Fruit fly (Drosophila melanogaster) whole organism, larva: ENCODE measurements around the gene AstA-R1.

Source experiments
- noc ChIP-seq: fragments of 200-800 bp; sonication (Bioruptor generic); optimal IDR thresholded peaks from 3 replicates; lab custom pipeline; 2019; ENCODE audit warnings: missing biosample characterization, mild to moderate bottlenecking, missing genetic modification characterization, moderate library complexity

AstA-R1 gene

DNA sequence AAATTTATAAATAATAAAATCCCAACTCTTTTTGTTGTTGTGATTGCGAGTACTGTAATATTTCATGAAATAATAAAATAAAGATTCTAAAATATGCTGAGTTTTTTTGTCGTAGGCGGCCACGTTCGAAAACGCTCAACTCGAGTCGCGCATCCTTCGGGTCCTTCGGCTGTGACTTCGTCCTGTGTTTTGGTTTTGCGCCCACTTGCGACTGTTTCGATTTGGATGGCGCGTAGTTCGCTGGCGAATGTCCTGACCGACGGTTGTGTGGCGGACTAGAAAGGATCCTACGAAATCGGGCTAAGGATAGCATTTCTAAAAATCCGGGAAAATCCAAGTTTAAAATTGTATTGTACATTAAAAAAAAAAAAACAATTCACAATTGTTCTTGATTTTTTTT is at the start of gene AstA-R1:
Gene AstA-R1 (plus strand): TSS at position 231 of the 400 bp plus-strand sequence.
- no peak for TF ChIP-seq noc

dm6 chrX:3530696-3531095 is 43.6 kb upstream of the AstA-R1 start:
- TF ChIP-seq noc = no peak

- no peak for TF ChIP-seq noc
Measured at dm6 chrX:3538775-3539174, 35.6 kb upstream of the AstA-R1 start.

- no peak for TF ChIP-seq noc
Measured at dm6 chrX:3545849-3546518, 28.4 kb upstream of the AstA-R1 start.

DNA sequence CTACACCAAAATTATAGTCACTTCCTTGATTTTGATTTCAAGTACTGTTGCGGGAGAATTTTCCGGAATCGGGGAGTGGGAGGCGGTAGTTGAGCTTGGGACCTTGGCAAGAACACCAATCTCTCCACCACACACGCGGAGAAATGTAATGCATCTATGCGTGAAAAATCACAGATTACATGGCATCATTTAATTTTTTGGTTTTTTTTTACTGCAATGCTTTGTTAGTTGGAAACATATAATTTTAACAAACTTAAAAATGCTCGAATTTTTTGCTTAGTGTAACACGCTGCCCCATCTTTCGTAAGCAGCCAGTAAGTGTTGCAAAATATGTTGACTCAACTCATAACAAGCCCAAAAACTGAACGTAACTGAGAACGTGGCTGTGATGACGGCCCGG is 25.8 kb upstream of the AstA-R1 start:
- TF ChIP-seq noc = no peak

DNA sequence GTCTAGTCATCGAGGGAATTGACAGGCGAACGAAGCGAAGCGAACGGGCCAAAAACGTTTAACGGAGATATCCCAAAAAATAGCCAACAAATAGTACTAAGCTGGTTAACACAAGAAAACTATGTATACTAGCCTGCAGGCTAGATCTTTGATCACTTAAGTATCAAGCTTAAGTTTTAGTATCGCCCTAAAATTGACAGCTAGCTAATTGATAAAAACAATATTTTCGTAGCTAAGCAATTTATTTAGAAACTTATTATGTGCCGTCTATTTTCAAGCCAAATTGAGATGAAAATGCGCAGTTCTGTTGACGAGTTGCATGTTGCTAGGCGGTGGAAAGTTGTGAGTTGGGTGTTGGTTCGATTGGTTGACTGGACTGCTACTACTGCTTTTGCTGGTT is 25.1 kb upstream of the AstA-R1 start:
- TF ChIP-seq noc = no peak

DNA sequence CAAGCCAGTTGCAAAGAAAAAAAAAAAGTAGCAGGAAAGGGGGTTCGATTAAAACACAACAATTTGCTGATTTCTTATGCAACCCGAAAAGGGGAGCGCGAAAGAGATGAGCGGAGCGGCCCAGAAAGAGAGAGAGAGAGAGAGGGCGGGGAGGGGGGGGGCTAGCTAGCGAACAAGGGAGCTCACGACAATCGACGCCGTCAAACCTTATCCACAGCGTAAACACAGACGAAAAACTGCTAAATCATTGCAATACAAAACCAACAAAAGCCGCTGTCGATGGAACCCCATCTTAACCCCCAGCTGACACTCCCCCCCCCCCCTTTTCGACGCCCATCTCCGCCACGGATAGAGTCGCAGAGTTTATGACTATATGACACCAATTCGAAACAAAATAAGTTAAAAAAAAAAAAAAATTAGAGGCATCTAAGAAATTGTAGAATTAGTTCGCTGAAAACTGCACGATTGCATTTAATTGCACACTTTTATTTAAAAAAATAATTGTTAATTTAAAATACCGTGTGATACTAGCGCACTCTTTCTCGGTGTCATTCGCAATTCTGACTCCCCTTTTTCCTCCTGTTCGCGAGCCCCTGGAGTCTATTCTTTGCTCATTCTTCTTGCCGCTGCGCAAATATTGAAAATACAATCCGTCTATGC is 19.0 kb upstream of the AstA-R1 start:
- no peak for TF ChIP-seq noc

DNA sequence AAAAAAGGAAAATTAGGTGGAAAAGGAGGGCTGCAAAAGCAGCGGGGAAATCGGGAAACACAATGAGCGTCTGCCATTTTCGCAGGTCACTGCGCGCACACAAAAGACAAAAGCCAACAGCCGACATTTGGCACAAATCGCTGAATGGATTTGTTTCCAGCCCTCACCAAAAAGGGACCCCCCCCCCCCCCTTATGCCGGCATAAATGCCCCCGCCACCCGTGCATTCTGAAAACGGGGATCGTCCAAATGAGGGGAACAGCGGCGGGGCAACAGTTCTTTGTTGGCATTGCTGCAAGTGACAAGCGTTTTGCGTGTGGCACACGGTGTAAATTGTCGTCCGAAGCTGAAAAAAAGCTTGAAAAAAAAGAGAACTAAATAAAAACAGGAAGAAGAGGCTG is 16.8 kb upstream of the AstA-R1 start, which contains the start of gene ppk8:
Gene ppk8 (plus strand): TSS at position 301 of the 400 bp plus-strand sequence.
- TF ChIP-seq noc = no peak

DNA sequence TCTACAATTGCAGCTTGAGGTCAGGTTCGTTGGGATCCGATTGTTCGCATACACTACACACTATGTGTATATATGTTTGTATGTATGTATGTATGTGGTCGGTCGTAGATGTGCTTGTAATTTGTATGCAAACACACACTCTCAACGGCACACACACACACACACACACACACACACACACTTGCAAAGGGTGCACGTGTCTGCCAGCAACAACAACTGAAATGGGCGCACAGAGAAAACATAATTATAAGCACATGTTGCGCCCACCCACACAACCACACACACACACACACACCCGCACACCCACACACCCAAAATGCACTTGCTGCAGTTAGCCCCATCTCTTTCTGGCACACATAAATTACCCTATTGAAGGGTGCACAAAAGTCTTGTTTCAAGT is 16.0 kb upstream of the AstA-R1 start:
- TF ChIP-seq noc = no peak

dm6 chrX:3570249-3570648 is 4.1 kb upstream of the AstA-R1 start:
- TF ChIP-seq noc = no peak

dm6 chrX:3571549-3571948 is 2.8 kb upstream of the AstA-R1 start, which contains the start of gene DIP-alpha:
Gene DIP-alpha, minus strand, starts transcription at chrX:3571649.
- no peak for TF ChIP-seq noc

- TF ChIP-seq noc = no peak
Measured at dm6 chrX:3573438-3574250, 692 bp upstream of the AstA-R1 start, which contains the start of gene CG2875. Gene CG2875, minus strand, starts transcription at chrX:3573622.

- no peak for TF ChIP-seq noc
Measured at dm6 chrX:3581244-3581643, 6.9 kb downstream of the AstA-R1 start.

DNA sequence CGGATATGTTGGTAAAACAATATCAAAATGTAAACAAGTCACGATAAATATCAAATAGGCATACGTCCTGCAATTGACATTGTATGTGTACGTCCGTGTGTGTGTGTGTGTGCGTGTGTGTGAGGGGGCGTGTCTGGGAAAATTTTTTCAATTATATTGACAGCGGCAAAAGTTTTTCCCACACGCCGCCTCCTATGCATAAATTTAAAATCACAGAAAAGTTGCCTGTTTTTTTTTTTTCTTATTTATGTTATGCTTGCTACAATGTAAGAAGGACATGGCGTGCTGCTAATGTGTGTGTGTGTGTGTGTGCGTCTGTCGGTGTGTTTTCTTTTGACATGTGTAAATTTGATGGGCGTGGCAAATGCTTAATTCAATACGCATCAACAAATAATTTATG is 11.9 kb downstream of the AstA-R1 start:
- no peak for TF ChIP-seq noc

DNA sequence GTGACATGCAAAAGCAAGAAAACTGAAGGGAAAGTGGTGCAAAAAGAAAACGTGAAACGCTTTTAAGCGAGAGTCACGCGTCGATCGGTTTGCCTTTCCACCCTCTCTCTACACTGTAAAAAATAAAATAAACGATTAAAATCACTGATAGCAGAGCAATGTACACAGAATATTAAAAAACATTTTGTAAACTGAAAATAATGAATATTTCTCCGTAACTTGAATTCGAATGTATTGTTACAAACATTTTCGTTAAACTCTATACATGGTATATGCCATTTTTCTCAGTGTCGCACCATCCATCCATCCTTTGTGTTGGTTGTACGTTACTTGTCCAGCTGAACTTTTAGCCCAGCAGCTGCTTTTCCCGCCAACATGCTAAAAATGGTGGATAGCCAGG is 19.9 kb downstream of the AstA-R1 start:
- TF ChIP-seq noc = no peak

dm6 chrX:3667199-3667671 is 92.9 kb downstream of the AstA-R1 start, which contains the start of gene Ilp7:
Gene Ilp7, plus strand, starts transcription at chrX:3667621.
- no peak for TF ChIP-seq noc

- no peak for TF ChIP-seq noc
Measured at dm6 chrX:3671469-3672094, 97.2 kb downstream of the AstA-R1 start, which contains the start of the genes Parg and Mnt. Gene Parg, minus strand, starts transcription at chrX:3671502. Gene Mnt, plus strand, starts transcription at chrX:3671801.
